Fruit fly (Drosophila melanogaster): ENCODE results near the gene hng3.

DNA sequence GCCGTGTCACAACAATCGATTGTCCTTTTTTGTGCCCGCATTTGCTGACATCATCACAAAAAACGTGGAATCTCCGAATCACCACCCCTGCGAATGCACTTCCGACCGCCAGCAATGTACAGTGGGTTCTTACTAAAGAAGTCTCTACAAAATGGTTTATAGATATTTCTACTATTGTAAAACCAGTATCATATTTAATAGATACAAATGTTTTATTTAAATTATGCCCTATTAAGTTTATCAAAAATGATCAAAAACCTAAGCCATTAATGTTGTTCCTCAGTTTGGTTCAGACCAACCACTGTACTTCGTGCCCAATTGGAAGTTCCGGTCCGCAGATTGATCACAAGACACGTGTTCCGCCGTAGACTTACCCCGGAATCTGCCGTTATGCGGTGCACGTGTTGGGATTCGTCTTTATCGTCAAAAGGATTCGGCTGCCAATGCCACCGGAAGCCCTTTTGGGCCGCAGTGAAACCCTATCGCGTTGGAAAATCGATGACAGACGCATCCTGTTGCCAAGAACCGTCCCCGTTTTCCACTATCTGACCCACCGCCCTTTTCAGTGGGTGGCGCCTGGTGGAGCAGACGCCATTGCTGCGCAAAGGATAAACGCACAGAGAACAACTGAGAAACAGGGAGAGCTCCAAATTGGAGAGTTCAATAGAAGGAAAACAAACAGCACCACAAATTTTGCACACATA is 49.4 kb upstream of the hng3 start:
- TF ChIP-seq br (GFP tag; optimal IDR thresholded peaks at IDR 0.05) (no peak), pan (optimal IDR thresholded peaks at IDR 0.05) (no peak)
